Fruit fly (Drosophila melanogaster): ENCODE measurements around the gene mfr.

- TF ChIP-seq fkh (GFP tag; optimal IDR thresholded peaks at IDR 0.05): no peak
- TF ChIP-seq eg (GFP tag; IDR thresholded peaks at IDR 0.05): no peak
- TF ChIP-seq CG7368 (GFP tag; optimal IDR thresholded peaks at IDR 0.05): no peak
- no peak for TF ChIP-seq Hr4 (GFP tag; optimal IDR thresholded peaks at IDR 0.05)
- no peak for TF ChIP-seq CG11294 (GFP tag; IDR thresholded peaks at IDR 0.05)
- TF ChIP-seq CG11902 (GFP tag; optimal IDR thresholded peaks at IDR 0.05): no peak
- no peak for TF ChIP-seq CG6808 (GFP tag; optimal IDR thresholded peaks at IDR 0.05)
- TF ChIP-seq Eip75B (GFP tag; optimal IDR thresholded peaks at IDR 0.05): no peak
- no peak for TF ChIP-seq OdsH (GFP tag; optimal IDR thresholded peaks at IDR 0.05)
- no peak for TF ChIP-seq CG9139 (GFP tag; optimal IDR thresholded peaks at IDR 0.05)
- TF ChIP-seq Hr38 (GFP tag; optimal IDR thresholded peaks at IDR 0.05): no peak
- no peak for TF ChIP-seq dac (GFP tag; optimal IDR thresholded peaks at IDR 0.05)
- no peak for TF ChIP-seq CG6854 (GFP tag; optimal IDR thresholded peaks at IDR 0.05)
- no peak for TF ChIP-seq pdm3 (GFP tag; optimal IDR thresholded peaks at IDR 0.05)
Measured at dm6 chr3L:8958557-8958956, 46.1 kb upstream of the mfr start, which contains the start of gene CG13313.

Measured in whole organism, prepupa.